Worm (Caenorhabditis elegans) whole organism, midembryonic: Measurements from ENCODE around the gene gly-7.

Source experiments
- flt-1 ChIP-seq: fragments of 200-800 bp; sonication (Bioruptor generic); IDR thresholded peaks from 2 replicates; pipeline ENCODE4 v1.3.6; 2022; ENCODE audit warnings: missing genetic modification characterization, missing compliant biosample characterization
- klf-2 ChIP-seq: fragments of 200-800 bp; sonication (Bioruptor generic); conservative IDR thresholded peaks from 2 replicates; pipeline ENCODE4 v1.3.6; 2022; ENCODE audit warnings: missing genetic modification reagents, missing genetic modification characterization, missing compliant biosample characterization
- ref-1 ChIP-seq: fragments of 200-800 bp; sonication (Bioruptor generic); conservative IDR thresholded peaks from 2 replicates; pipeline ENCODE4 v1.3.6; 2022; ENCODE audit warnings: missing genetic modification reagents, missing genetic modification characterization, missing compliant biosample characterization
- ztf-23 ChIP-seq: fragments of 200-800 bp; sonication (Bioruptor generic); IDR thresholded peaks from 2 replicates; pipeline ENCODE4 v1.3.6; 2022; ENCODE audit warnings: missing genetic modification reagents, missing genetic modification characterization, missing compliant biosample characterization

ce11 chrV:1781922-1782321, 39.2 kb downstream of the gly-7 start, which contains the start of gene F36H9.5:
- TF ChIP-seq ref-1 (GFP tag; lab: Robert Waterston, UW) = no peak
- TF ChIP-seq flt-1 (GFP tag; lab: Robert Waterston, UW) = no peak
- TF ChIP-seq klf-2 (GFP tag; lab: Robert Waterston, UW) = no peak
- TF ChIP-seq ztf-23 (GFP tag; lab: Robert Waterston, UW) = no peak
